Worm (Caenorhabditis elegans) whole organism, early embryonic: Measurements from ENCODE around the gene srlf-4.

Experiments used
- F13C5.2 ChIP-seq: sonication (generic microtip); optimal IDR thresholded peaks from 2 replicates; lab custom pipeline; 2017; ENCODE audit warnings: mild to moderate bottlenecking, missing genetic modification characterization, inconsistent platforms, missing compliant biosample characterization
- ama-1 ChIP-seq: fragments of 150-350 bp; optimal IDR thresholded peaks from 2 replicates; lab custom pipeline; 2014

DNA sequence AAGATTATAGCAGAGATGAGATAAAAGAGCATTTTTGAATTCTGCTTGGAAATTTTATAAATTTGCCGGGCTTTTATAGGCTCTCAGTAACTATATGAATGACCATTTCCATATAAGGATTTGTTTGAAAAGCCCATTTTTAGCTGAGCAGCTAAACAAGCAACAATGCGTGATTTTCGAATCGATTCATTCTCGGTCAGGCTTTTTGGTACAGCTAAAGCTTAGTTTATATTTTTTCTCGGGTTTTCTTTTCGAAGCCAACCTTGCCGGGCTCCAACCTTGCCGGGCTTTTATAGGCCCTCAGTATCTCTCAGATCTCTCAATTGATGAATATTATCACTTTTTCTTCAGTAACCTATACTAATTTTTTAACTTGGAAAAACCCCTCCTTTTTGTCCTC, at the start of gene srlf-4:
- no peak for TF ChIP-seq F13C5.2 (tag; lab: Kevin White, UChicago)
- no peak for TF ChIP-seq ama-1 (lab: Kevin White, UChicago)
